Fruit fly (Drosophila melanogaster) whole organism, prepupa: ENCODE results near the gene CG17839.

Source experiments
- CG11294 ChIP-seq: fragments of 200-800 bp; sonication (Bioruptor generic); IDR thresholded peaks from 2 replicates; pipeline ENCODE4 v1.3.6; 2022; ENCODE audit warnings: missing biosample characterization, missing genetic modification characterization
- CG15336 ChIP-seq: fragments of 200-800 bp; sonication (Bioruptor generic); IDR thresholded peaks from 2 replicates; pipeline ENCODE4 v1.3.6; 2022; ENCODE audit warnings: missing biosample characterization, missing genetic modification characterization
- CG16779 ChIP-seq: fragments of 200-800 bp; sonication (Bioruptor generic); optimal IDR thresholded peaks from 3 replicates; lab custom pipeline; 2017; ENCODE audit warnings: missing biosample characterization, mild to moderate bottlenecking, missing genetic modification characterization
- CG31627 ChIP-seq: fragments of 200-800 bp; sonication (Bioruptor generic); optimal IDR thresholded peaks from 3 replicates; lab custom pipeline; 2016; ENCODE audit warnings: missing biosample characterization, missing genetic modification characterization
- CG32006 ChIP-seq: fragments of 200-800 bp; sonication (Bioruptor generic); optimal IDR thresholded peaks from 3 replicates; lab custom pipeline; 2017; ENCODE audit warnings: missing biosample characterization, mild to moderate bottlenecking, missing genetic modification characterization
- CG34406 ChIP-seq: fragments of 200-800 bp; sonication (Bioruptor generic); optimal IDR thresholded peaks from 3 replicates; lab custom pipeline; 2016; ENCODE audit warnings: missing biosample characterization, missing genetic modification characterization
- CG4318 ChIP-seq: fragments of 200-800 bp; sonication (Bioruptor generic); optimal IDR thresholded peaks from 3 replicates; lab custom pipeline; 2017; ENCODE audit warnings: missing biosample characterization, mild to moderate bottlenecking, missing genetic modification characterization
- CG6808 ChIP-seq: fragments of 200-800 bp; sonication (Bioruptor generic); optimal IDR thresholded peaks from 3 replicates; lab custom pipeline; 2017; ENCODE audit warnings: missing biosample characterization, missing genetic modification characterization, mild to moderate bottlenecking, moderate library complexity, missing genetic modification reagents
- CG6854 ChIP-seq: fragments of 200-800 bp; sonication (Bioruptor generic); optimal IDR thresholded peaks from 2 replicates; lab custom pipeline; 2017; ENCODE audit warnings: missing biosample characterization, mild to moderate bottlenecking, missing genetic modification characterization
- CG8632 ChIP-seq: fragments of 200-800 bp; sonication (Bioruptor generic); optimal IDR thresholded peaks from 3 replicates; lab custom pipeline; 2016; ENCODE audit warnings: missing biosample characterization, missing genetic modification characterization
- CG9139 ChIP-seq: fragments of 200-800 bp; sonication (Bioruptor generic); optimal IDR thresholded peaks from 3 replicates; lab custom pipeline; 2017; ENCODE audit warnings: missing biosample characterization, mild to moderate bottlenecking, missing genetic modification characterization
- Eip75B ChIP-seq: fragments of 200-800 bp; sonication (Bioruptor generic); optimal IDR thresholded peaks from 3 replicates; lab custom pipeline; 2016; ENCODE audit warnings: missing biosample characterization, missing genetic modification characterization
- Eip78C ChIP-seq: fragments of 200-800 bp; sonication (Bioruptor generic); peaks from one replicate; lab custom pipeline; 2016; ENCODE audit warnings: missing biosample characterization, missing genetic modification characterization
- Eip93F ChIP-seq: fragments of 200-800 bp; sonication (Bioruptor generic); optimal IDR thresholded peaks from 2 replicates; lab custom pipeline; 2016; ENCODE audit warnings: missing biosample characterization, mild to moderate bottlenecking, missing genetic modification characterization
- Hr38 ChIP-seq: sonication (Bioruptor generic); optimal IDR thresholded peaks from 2 replicates; lab custom pipeline; 2016; ENCODE audit warnings: missing biosample characterization, missing genetic modification characterization
- Hr4 ChIP-seq: fragments of 200-800 bp; sonication (Bioruptor generic); optimal IDR thresholded peaks from 3 replicates; lab custom pipeline; 2016; ENCODE audit warnings: missing biosample characterization, missing genetic modification characterization
- Lpt ChIP-seq: fragments of 200-800 bp; sonication (Bioruptor generic); optimal IDR thresholded peaks from 3 replicates; lab custom pipeline; 2016; ENCODE audit warnings: missing biosample characterization, missing genetic modification characterization
- Smox ChIP-seq: fragments of 200-800 bp; sonication (Bioruptor generic); optimal IDR thresholded peaks from 3 replicates; lab custom pipeline; 2016; ENCODE audit warnings: missing biosample characterization, missing genetic modification characterization
- Sox102F ChIP-seq: fragments of 200-800 bp; sonication (Bioruptor generic); optimal IDR thresholded peaks from 2 replicates; lab custom pipeline; 2016; ENCODE audit warnings: missing biosample characterization, mild to moderate bottlenecking, missing genetic modification characterization
- Sox14 ChIP-seq: fragments of 200-800 bp; sonication (Bioruptor generic); optimal IDR thresholded peaks from 3 replicates; lab custom pipeline; 2016; ENCODE audit warnings: missing biosample characterization, missing genetic modification characterization
- achi ChIP-seq: fragments of 200-800 bp; sonication (Bioruptor generic); optimal IDR thresholded peaks from 3 replicates; lab custom pipeline; 2016; ENCODE audit warnings: missing biosample characterization, missing genetic modification characterization
- cyc ChIP-seq: fragments of 200-800 bp; sonication (Bioruptor generic); optimal IDR thresholded peaks from 3 replicates; lab custom pipeline; 2016; ENCODE audit warnings: missing biosample characterization, missing genetic modification characterization
- fkh ChIP-seq: fragments of 200-800 bp; sonication (Bioruptor generic); optimal IDR thresholded peaks from 3 replicates; lab custom pipeline; 2017; ENCODE audit warnings: missing biosample characterization, mild to moderate bottlenecking, missing genetic modification characterization, moderate library complexity
- pdm3 ChIP-seq: fragments of 200-800 bp; sonication (Bioruptor generic); optimal IDR thresholded peaks from 3 replicates; lab custom pipeline; 2016; ENCODE audit warnings: missing biosample characterization, missing genetic modification characterization
- spab ChIP-seq: fragments of 200-800 bp; sonication (Bioruptor generic); optimal IDR thresholded peaks from 2 replicates; lab custom pipeline; 2017; ENCODE audit warnings: missing biosample characterization, mild to moderate bottlenecking, missing genetic modification characterization, missing genetic modification reagents
- ss ChIP-seq, 2 experiments: fragments of 200-800 bp; sonication (Bioruptor generic); optimal IDR thresholded peaks; 2 replicates in 1 of 2; 3 replicates in 1 of 2; lab custom pipeline; 2017 to 2018; ENCODE audit warnings: mild to moderate bottlenecking in 2 of 2, missing biosample characterization in 2 of 2, missing genetic modification characterization in 2 of 2, moderate library complexity in 1 of 2
- svp ChIP-seq: fragments of 200-800 bp; sonication (Bioruptor generic); peaks from one replicate; lab custom pipeline; 2016; ENCODE audit warnings: missing biosample characterization, missing genetic modification characterization
- topi ChIP-seq: fragments of 200-800 bp; sonication (Bioruptor generic); optimal IDR thresholded peaks from 3 replicates; lab custom pipeline; 2016; ENCODE audit warnings: missing biosample characterization, missing genetic modification characterization
- vri ChIP-seq: fragments of 200-800 bp; sonication (Bioruptor generic); optimal IDR thresholded peaks from 3 replicates; lab custom pipeline; 2016; ENCODE audit warnings: missing biosample characterization, mild to moderate bottlenecking, missing genetic modification characterization

CG17839 gene

dm6 chr3L:14781082-14781862 lies 23.7 kb upstream of the CG17839 start (continued):
- TF ChIP-seq CG11294 (GFP tag; lab: Robert Waterston, UW) (no peak), achi (GFP tag; lab: Kevin White, UChicago) (peak; percentile 53), CG8632 (peak; percentile 75), Eip75B (GFP tag; lab: Kevin White, UChicago) (peak; percentile 62), Hr4 (GFP tag; lab: Kevin White, UChicago) (peak; percentile 68), Hr38 (GFP tag; lab: Kevin White, UChicago) (no peak), CG15336 (GFP tag; lab: Robert Waterston, UW) (peak; percentile 51), cyc (GFP tag; lab: Kevin White, UChicago) (peak; percentile 59), Lpt (GFP tag; lab: Kevin White, UChicago) (peak; percentile 82), CG31627 (GFP tag; lab: Kevin White, UChicago) (peak; percentile 57)

dm6 chr3L:14781863-14782218 lies 23.1 kb upstream of the CG17839 start:
- TF ChIP-seq spab (no peak), Sox102F (GFP tag; lab: Kevin White, UChicago) (no peak), Hr38 (GFP tag; lab: Kevin White, UChicago) (no peak), Lpt (GFP tag; lab: Kevin White, UChicago) (no peak), CG6808 (GFP tag; lab: Kevin White, UChicago) (no peak), CG34406 (GFP tag; lab: Kevin White, UChicago) (no peak), CG4318 (no peak)

dm6 chr3L:14782626-14783362 lies 22.1 kb upstream of the CG17839 start:
- TF ChIP-seq CG6854 (GFP tag; lab: Kevin White, UChicago) (peak; percentile 48), CG6808 (GFP tag; lab: Kevin White, UChicago) (peak; percentile 13), Sox102F (GFP tag; lab: Kevin White, UChicago) (no peak), Eip78C (GFP tag; lab: Kevin White, UChicago) (peak; percentile 66), ss (GFP tag; optimal IDR thresholded peaks at IDR 0.05; lab: Kevin White, UChicago) (peak; percentile 12 to 19), svp (GFP tag; lab: Kevin White, UChicago) (peak; percentile 70), Eip93F (GFP tag; lab: Kevin White, UChicago) (peak; percentile 56), vri (peak; percentile 43), Smox (no peak)

- TF ChIP-seq CG6854 (GFP tag; lab: Kevin White, UChicago) (no peak), Sox14 (GFP tag; lab: Kevin White, UChicago) (no peak), topi (GFP tag; lab: Kevin White, UChicago) (no peak), ss (GFP tag; optimal IDR thresholded peaks at IDR 0.05; lab: Kevin White, UChicago) (no peak), fkh (GFP tag; lab: Kevin White, UChicago) (no peak)
Measured at dm6 chr3L:14783363-14783627, 21.6 kb upstream of the CG17839 start.

dm6 chr3L:14784241-14784948 lies 20.5 kb upstream of the CG17839 start:
- no peak for TF ChIP-seq pdm3 (GFP tag; lab: Kevin White, UChicago)
- peak; percentile 96 for TF ChIP-seq svp (GFP tag; lab: Kevin White, UChicago)
- no peak for TF ChIP-seq CG9139 (GFP tag; lab: Kevin White, UChicago)
- no peak for TF ChIP-seq CG32006 (GFP tag; lab: Kevin White, UChicago)
- no peak for TF ChIP-seq CG16779
- TF ChIP-seq Eip78C (GFP tag; lab: Kevin White, UChicago) = no peak
